Worm (Caenorhabditis elegans) whole organism, L2 larva: ENCODE data around the gene clc-25.

Experiments used
- blmp-1 ChIP-seq: sonication (generic microtip); optimal IDR thresholded peaks from 2 replicates; lab custom pipeline; 2017; ENCODE audit warnings: missing genetic modification characterization, mild to moderate bottlenecking, missing compliant biosample characterization, antibody characterized with exemption, moderate library complexity; ENCODE audit not compliant: insufficient read depth
- fos-1 ChIP-seq: fragments of 150-350 bp; optimal IDR thresholded peaks from 2 replicates; lab custom pipeline; 2014; ENCODE audit warnings: missing biosample characterization, missing genetic modification characterization
- lsy-2 ChIP-seq, 2 experiments: fragments of 150-350 bp in 1 of 2; sonication (generic microtip) in 1 of 2; optimal IDR thresholded peaks; 2 replicates each; lab custom pipeline; 2014 to 2017; ENCODE audit warnings: missing biosample characterization in 2 of 2, missing genetic modification characterization in 2 of 2
- nhr-77 ChIP-seq: fragments of 150-350 bp; optimal IDR thresholded peaks from 2 replicates; lab custom pipeline; 2014; ENCODE audit warnings: missing biosample characterization, missing genetic modification characterization

DNA sequence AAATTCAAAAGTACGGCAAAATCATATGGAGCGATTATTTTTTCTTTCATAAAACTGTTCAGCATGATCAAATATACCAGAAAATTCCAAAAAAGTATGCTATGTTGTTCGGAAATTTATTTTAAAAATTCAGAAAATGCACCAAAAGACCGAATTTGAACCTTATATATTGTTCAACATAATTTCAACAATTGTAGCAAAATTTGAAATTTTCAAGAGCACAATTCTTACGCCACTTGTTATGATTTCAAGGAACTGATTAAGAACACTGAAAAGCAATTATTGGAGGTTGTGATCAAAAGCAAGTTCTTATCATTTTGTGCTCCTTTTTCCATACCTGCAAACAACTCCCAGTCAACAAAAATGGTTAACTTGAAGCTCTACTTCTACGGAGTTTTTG lies 18.1 kb downstream of the clc-25 start, which contains the start of gene clc-27:
- TF ChIP-seq nhr-77: no peak
- no peak for TF ChIP-seq fos-1
- TF ChIP-seq lsy-2 (tag; optimal IDR thresholded peaks at IDR 0.05; lab: Kevin White, UChicago): no peak
- TF ChIP-seq blmp-1 (tag; lab: Kevin White, UChicago): no peak
